Worm (Caenorhabditis elegans): Measurements from ENCODE around the gene srh-293.

Gene srh-293

DNA sequence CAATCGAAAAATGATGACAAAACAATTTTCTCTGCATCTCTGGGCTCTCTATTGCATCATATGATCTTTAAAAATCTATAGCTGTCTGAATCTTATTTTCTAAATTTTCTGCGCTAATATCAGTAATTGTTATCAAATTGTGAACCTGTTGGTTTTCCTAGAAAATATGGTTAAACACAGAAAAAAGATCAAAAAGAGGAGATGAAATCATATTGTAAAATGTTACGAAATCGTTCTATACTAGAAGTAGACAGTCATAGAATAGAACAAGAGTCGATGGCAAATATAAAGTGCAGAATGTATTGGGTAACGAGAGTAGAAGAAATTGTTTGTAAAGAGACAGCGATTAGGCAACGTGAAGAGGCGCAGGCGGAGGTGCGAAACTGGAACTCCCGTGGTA, 14.8 kb downstream of the srh-293 start (continued):
- TF ChIP-seq egl-13 (tag; optimal IDR thresholded peaks at IDR 0.05) (no peak), sptf-1 (tag; optimal IDR thresholded peaks at IDR 0.05) (no peak), skn-1 (tag; optimal IDR thresholded peaks at IDR 0.05) (peak; percentile 100), unc-130 (tag; optimal IDR thresholded peaks at IDR 0.05) (no peak), elt-2 (tag; optimal IDR thresholded peaks at IDR 0.05) (peak; percentile 58), snpc-4 (tag; optimal IDR thresholded peaks at IDR 0.05) (no peak), ceh-63 (GFP tag; optimal IDR thresholded peaks at IDR 0.05) (no peak), lin-35 (GFP tag; optimal IDR thresholded peaks at IDR 0.05) (peak in 1 of 2 experiments; percentile 30), pag-3 (tag; optimal IDR thresholded peaks at IDR 0.05; ENCODE audit: borderline replicate concordance, insufficient read depth) (no peak), isw-1 (GFP tag; IDR thresholded peaks at IDR 0.05) (no peak), C16A3.4 (tag; optimal IDR thresholded peaks at IDR 0.05) (peak; percentile 54), xbp-1 (tag; optimal IDR thresholded peaks at IDR 0.05) (no peak), efl-1 (optimal IDR thresholded peaks at IDR 0.05) (peak; percentile 10 to 40), efl-1 (GFP tag; optimal IDR thresholded peaks at IDR 0.05 in 1 of 2) (no peak), nhr-77 (tag; optimal IDR thresholded peaks at IDR 0.05) (peak; percentile 11), fos-1 (tag; optimal IDR thresholded peaks at IDR 0.05) (peak; percentile 16), lsy-2 (tag; optimal IDR thresholded peaks at IDR 0.05) (peak; percentile 15 to 81), nhr-11 (tag; optimal IDR thresholded peaks at IDR 0.05) (peak; percentile 53), unc-30 (tag; optimal IDR thresholded peaks at IDR 0.05) (no peak), ztf-11 (tag; optimal IDR thresholded peaks at IDR 0.05) (no peak), nhr-85 (tag) (peak; percentile 87), aha-1 (tag; optimal IDR thresholded peaks at IDR 0.05) (no peak), dpl-1 (GFP tag; optimal IDR thresholded peaks at IDR 0.05) (peak; percentile 3 to 20 (median 9)), nhr-90 (tag; optimal IDR thresholded peaks at IDR 0.05; ENCODE audit: poor library complexity) (peak; percentile 46), irx-1 (tag; optimal IDR thresholded peaks at IDR 0.05) (peak; percentile 34), elt-3 (tag; optimal IDR thresholded peaks at IDR 0.05) (peak in 2 of 6 experiments; percentile 59 to 83), mab-9 (GFP tag; IDR thresholded peaks at IDR 0.05) (no peak), pax-3 (tag; optimal IDR thresholded peaks at IDR 0.05) (no peak), hpl-2 (GFP tag; optimal IDR thresholded peaks at IDR 0.05) (no peak), alr-1 (tag; optimal IDR thresholded peaks at IDR 0.05; ENCODE audit: borderline replicate concordance) (no peak), ceh-82 (tag; optimal IDR thresholded peaks at IDR 0.05) (peak in 2 of 3 experiments; percentile 30 to 49), blmp-1 (tag; optimal IDR thresholded peaks at IDR 0.05) (peak; percentile 31), nhr-237 (tag; optimal IDR thresholded peaks at IDR 0.05) (peak; percentile 71), nhr-47 (tag; optimal IDR thresholded peaks at IDR 0.05) (peak; percentile 59), nhr-20 (tag; optimal IDR thresholded peaks at IDR 0.05) (peak; percentile 70), nhr-71 (tag; optimal IDR thresholded peaks at IDR 0.05) (peak; percentile 66), lin-14 (GFP tag; optimal IDR thresholded peaks at IDR 0.05) (peak; percentile 73), nhr-28 (tag; optimal IDR thresholded peaks at IDR 0.05) (peak; percentile 66)

DNA sequence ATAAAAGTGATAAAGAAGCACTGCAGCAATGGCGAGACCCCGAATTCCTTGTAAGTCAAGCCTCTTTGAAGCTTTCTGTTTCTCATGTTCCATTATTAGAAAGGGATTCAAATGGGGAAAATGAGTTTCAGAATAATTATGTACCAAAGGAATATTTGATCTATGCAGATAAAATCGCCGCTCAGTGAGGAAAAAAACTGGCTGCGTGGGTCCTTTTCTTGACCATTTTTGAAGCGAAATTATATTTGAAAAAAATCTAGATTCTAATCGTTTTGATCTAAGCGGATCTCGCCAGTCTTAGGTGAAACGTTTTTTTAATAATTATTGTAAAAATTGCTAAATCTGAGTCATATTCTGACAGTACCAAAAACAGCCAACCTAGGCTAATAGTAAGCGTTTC, 18.8 kb downstream of the srh-293 start, which contains the start of gene oac-42:
Gene oac-42, minus strand, starts transcription at position 101 of the 400 bp plus-strand sequence.
- TF ChIP-seq lin-15B (tag; optimal IDR thresholded peaks at IDR 0.05) (no peak), lin-14 (GFP tag; optimal IDR thresholded peaks at IDR 0.05) (no peak), pax-3 (tag; optimal IDR thresholded peaks at IDR 0.05) (no peak), F16B12.6 (tag; optimal IDR thresholded peaks at IDR 0.05) (no peak), nhr-19 (GFP tag; conservative IDR thresholded peaks at IDR 0.05) (no peak), sox-4 (tag; optimal IDR thresholded peaks at IDR 0.05) (no peak), ceh-8 (GFP tag; optimal IDR thresholded peaks at IDR 0.05) (no peak), isw-1 (GFP tag; IDR thresholded peaks at IDR 0.05) (no peak), snpc-4 (tag; optimal IDR thresholded peaks at IDR 0.05) (no peak), elt-2 (tag; optimal IDR thresholded peaks at IDR 0.05) (no peak), nhr-90 (tag; optimal IDR thresholded peaks at IDR 0.05; ENCODE audit: poor library complexity) (no peak)
